Worm (Caenorhabditis elegans) whole organism, dauer: ENCODE results near the gene srlf-15.

Experiments
- unc-62 ChIP-seq: sonication (generic microtip); optimal IDR thresholded peaks from 2 replicates; lab custom pipeline; 2017; ENCODE audit warnings: missing biosample characterization, missing genetic modification reagents, missing genetic modification characterization

Gene srlf-15

DNA sequence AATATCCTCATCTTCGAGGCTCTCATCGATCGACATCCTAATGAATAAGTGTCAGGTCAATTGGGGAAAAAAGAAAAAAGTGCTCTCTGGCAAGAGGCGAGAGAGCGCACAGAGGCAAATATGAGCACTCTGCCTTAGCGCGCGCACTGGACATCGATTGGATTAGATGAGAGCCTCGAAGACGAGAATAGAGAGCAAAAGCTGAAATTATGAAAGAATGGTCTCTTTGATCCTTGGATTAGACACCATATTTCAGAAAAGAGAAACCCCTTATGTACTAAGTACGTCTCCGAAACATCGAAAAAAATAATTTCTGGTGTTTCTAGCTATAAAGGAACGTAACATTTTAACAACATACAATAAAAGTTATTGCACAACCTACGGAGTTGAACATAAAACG is 19.3 kb downstream of the srlf-15 start, which contains the start of gene F45E10.2:
Gene F45E10.2 (minus strand): TSS at position 101 of the 400 bp plus-strand sequence.
- no peak for TF ChIP-seq unc-62 (GFP tag; lab: Kevin White, UChicago)

DNA sequence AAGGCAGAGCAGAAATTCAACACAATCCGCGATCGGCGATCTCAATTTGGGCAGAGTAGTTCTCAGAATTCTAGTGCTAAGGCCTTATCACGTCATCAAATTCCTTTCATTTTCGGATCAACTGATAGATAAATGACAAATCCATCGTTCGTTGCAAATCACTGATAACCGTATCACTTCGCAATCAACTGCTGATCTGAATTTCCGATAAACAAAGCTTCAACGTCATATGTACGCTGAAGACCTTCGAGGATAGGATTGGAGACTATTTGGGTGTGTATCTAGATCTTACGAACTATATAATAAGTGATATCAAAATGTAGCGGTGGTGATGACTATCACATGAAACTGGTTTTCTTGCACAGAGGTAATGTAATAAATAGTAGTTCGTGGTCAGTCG is 21.4 kb downstream of the srlf-15 start:
- no peak for TF ChIP-seq unc-62 (GFP tag; lab: Kevin White, UChicago)

DNA sequence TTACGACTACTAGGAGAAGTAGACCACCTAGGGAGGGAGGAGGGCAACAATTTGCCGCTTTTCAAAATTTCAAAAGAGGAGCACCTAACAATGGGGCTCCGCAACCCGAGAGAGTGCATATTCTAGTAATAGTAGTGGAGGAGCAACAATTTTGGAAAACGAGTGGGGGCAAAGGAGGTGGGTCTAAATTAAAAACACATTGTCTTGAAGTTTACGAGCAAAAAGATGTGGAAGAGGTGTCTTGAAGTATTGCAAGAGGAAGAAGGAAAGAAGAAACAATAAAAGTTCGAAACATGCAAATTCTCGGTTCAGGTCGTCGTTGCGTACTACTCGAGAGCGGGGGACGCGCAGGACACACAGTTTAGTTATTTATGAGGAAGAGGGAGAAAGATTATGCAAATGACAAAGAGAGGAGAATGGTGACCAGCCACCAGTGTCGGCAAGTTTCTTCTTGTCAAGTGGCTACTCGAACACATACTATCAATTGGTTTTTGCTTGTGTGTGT is 28.4 kb downstream of the srlf-15 start:
- no peak for TF ChIP-seq unc-62 (GFP tag; lab: Kevin White, UChicago)

DNA sequence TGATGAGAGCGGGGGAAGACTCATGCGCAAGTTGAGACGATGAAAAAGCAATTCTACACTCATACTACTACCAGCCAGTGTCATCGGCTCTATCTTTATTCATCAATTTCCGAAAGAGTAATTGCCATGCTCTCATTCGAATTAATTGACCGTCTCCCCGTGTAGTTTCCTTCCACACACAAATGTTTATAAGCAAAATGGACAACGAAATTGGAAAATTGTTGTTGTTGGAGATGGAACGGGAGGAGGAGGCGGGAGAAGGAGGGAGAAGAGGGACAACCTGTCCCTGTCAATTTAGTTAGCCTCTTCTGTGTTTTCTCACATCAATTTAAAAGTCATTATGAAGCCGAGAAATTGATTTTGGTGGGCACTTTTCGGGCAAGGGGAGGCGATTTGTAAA is 36.7 kb downstream of the srlf-15 start:
- TF ChIP-seq unc-62 (GFP tag; lab: Kevin White, UChicago), result no peak

DNA sequence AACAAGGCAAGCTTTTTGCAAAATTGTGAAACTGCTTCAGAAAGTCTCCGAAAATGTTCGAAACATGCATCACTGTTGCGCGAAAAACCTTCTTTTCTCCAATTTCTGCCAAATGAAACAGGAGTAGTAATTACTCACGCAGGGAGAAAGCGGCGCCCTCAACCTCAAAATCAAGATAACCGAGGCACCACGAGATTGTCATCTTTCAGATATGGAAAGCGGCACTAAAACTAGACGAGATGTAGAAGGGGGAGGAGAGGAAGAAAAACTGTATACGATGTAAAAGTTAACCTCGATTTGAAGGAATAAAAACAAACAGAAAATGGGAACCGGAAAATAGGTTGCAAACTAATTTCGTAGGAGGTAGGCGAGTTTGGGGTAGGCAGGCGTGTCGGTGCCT is 40.7 kb downstream of the srlf-15 start:
- no peak for TF ChIP-seq unc-62 (GFP tag; lab: Kevin White, UChicago)

DNA sequence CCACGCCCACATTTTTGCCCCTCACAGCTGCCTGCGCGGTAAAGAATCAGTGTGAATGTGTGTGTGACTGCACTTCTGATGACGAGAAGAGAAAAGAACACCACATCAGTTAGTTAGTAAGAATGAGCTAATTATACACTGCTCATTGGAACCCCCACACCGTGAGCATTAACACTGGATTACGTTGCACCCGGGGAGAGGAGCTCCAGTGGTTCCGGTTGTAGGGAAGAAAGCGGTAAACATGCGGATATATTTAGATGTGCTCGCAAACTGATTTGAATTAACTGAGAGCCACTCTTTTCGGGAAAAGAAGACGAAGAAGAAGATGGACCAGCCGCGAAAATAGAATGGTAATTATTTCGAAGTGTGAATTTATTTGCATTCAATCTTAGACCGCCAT is 50.9 kb downstream of the srlf-15 start:
- TF ChIP-seq unc-62 (GFP tag; lab: Kevin White, UChicago), result no peak

DNA sequence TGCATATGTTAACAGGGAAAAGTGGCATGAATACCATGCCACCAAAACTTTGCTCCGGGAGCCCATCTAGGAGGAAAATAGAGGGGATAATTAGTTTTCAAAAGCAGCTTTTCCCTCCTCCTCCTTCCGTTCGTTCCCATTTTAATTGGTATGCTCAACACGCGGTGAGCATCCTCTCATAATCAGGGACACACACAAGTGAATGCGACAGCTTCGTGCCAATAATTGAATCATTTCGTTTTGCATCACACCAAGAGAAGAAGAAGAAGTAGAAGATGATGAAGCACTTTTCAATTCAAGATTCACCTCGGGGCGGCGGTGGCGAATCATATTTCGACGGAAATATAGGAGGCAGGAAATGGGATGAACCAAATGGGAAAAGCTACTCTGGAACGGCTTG is 52.3 kb downstream of the srlf-15 start:
- no peak for TF ChIP-seq unc-62 (GFP tag; lab: Kevin White, UChicago)
